Worm (Caenorhabditis elegans): ENCODE measurements around the gene C06E4.1.
"Not testable (repeated sequence)": the region's sequence is repeated elsewhere in the genome, so short reads cannot be mapped to it uniquely, and the experiment has no call there.

Gene C06E4.1

ce11 chrIV:7245592-7245991 is 37.5 kb upstream of the C06E4.1 start:
- peak; percentile 44; the same call in 1 of the 2 replicates for TF ChIP-seq egrh-3 (GFP tag; IDR thresholded peaks at IDR 0.05)
- TF ChIP-seq zfh-2 (GFP tag; conservative IDR thresholded peaks at IDR 0.05) = peak; percentile 76
- TF ChIP-seq ceh-40 (GFP tag; IDR thresholded peaks at IDR 0.05) = no peak

DNA sequence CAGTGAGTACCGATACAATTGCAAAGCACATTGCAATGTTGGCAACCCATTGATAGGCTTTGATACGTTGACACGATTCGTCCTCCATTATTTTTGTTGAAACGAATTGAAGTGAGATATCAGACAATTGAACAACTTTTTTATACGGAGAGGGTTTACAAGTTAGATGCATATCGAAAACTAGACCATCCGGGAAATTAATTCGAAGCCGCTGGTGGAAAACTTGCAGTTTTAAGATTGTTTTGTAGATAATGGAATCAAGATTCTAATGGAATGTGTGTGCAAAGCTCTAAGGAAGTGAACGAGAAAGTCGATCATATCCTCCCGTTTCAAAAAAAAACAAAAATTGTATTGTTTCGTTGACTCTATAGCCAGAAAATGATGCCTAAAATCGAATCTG is 36.5 kb upstream of the C06E4.1 start, which contains the start of gene col-114:
col-114 (minus strand) TSS at position 101 of the 400 bp plus-strand sequence.
- no peak for TF ChIP-seq mxl-1 (tag; optimal IDR thresholded peaks at IDR 0.05)
- TF ChIP-seq atf-7 (tag; optimal IDR thresholded peaks at IDR 0.05) = no peak
- no peak for TF ChIP-seq lsy-27 (tag; optimal IDR thresholded peaks at IDR 0.05; ENCODE audit: borderline replicate concordance, insufficient read depth)
- no peak for TF ChIP-seq F49E8.2 (tag; optimal IDR thresholded peaks at IDR 0.05; ENCODE audit: insufficient read depth)
- TF ChIP-seq B0035.1 (tag; optimal IDR thresholded peaks at IDR 0.05) = no peak
- no peak for TF ChIP-seq mes-4 (tag; optimal IDR thresholded peaks at IDR 0.05)
- TF ChIP-seq ekl-4 (GFP tag; IDR thresholded peaks at IDR 0.05) = no peak
- TF ChIP-seq repo-1 (tag; optimal IDR thresholded peaks at IDR 0.05) = no peak
- TF ChIP-seq rec-8 (tag; optimal IDR thresholded peaks at IDR 0.05) = no peak
- no peak for TF ChIP-seq nhr-80 (tag; optimal IDR thresholded peaks at IDR 0.05)
- TF ChIP-seq rpc-1 (optimal IDR thresholded peaks at IDR 0.05) = no peak
- no peak for TF ChIP-seq rpc-1 (tag; optimal IDR thresholded peaks at IDR 0.05)
- TF ChIP-seq B0336.3 (GFP tag; IDR thresholded peaks at IDR 0.05) = no peak
- TF ChIP-seq dpff-1 (tag; optimal IDR thresholded peaks at IDR 0.05) = no peak
- no peak for TF ChIP-seq F55B11.4 (tag; optimal IDR thresholded peaks at IDR 0.05; ENCODE audit: borderline replicate concordance, insufficient read depth)
- no peak for TF ChIP-seq hlh-26 (GFP tag; conservative IDR thresholded peaks at IDR 0.05)
- no peak for TF ChIP-seq ceh-100 (GFP tag; IDR thresholded peaks at IDR 0.05)
- TF ChIP-seq sptf-2 (GFP tag; optimal IDR thresholded peaks at IDR 0.05) = no peak
- no peak for TF ChIP-seq B0261.1 (tag; optimal IDR thresholded peaks at IDR 0.05)
- no peak for TF ChIP-seq nfyb-1 (GFP tag; IDR thresholded peaks at IDR 0.05)
- no peak for TF ChIP-seq aptf-2 (GFP tag; conservative IDR thresholded peaks at IDR 0.05)

DNA sequence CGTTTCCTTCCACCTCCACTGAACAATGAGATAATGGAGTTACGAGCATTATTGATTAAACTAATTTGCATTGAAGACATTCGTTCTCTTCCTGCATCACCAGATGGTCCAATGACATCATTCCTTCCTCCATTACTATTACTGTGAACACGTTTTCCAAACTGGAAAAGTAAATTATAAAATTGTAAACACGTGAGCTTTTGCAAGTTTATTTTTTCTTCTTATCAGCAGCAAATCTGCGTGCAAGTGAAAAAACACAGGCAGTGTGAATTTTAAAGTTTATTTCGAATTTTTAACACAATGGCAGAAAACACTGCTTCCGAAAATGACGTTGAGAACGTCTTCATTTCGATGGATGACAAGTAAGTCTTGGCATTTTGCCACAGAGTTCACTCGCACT is 35.8 kb upstream of the C06E4.1 start, which contains the start of gene D2024.1:
D2024.1 (plus strand) TSS at position 301 of the 400 bp plus-strand sequence.
- not testable (repeated sequence) for TF ChIP-seq lir-1 (GFP tag; conservative IDR thresholded peaks at IDR 0.05); ama-1 (optimal IDR thresholded peaks at IDR 0.05); ama-1 (GFP tag; optimal IDR thresholded peaks at IDR 0.05); nfya-1 (tag; optimal IDR thresholded peaks at IDR 0.05; ENCODE audit: borderline replicate concordance, insufficient read depth)

DNA sequence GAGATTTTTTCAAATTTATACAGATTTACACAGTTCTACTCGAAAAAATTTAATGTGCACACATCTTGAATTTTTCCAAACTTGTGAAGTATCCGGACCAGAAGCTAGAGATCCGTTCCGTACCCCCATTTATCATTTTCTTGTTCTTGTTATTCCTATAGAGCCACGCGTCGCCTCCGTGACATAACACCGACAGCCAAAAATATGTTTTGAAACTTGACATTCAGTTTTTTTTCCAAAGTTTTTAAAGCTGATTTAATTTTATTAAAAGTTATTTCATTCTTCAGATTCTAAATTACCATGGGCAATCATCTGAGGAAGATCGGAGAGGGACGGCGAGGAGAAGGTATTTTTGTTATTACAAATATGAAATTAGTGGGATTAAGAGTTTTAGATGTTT is 32.9 kb upstream of the C06E4.1 start, which contains the start of gene D2024.18:
D2024.18 (plus strand) TSS at position 301 of the 400 bp plus-strand sequence.
- no peak for TF ChIP-seq bed-1 (GFP tag; IDR thresholded peaks at IDR 0.05)
- TF ChIP-seq Y79H2A.3 (GFP tag; conservative IDR thresholded peaks at IDR 0.05) = no peak
- TF ChIP-seq mel-28 (tag; optimal IDR thresholded peaks at IDR 0.05; ENCODE audit: borderline replicate concordance) = no peak
- TF ChIP-seq nhr-179 (tag; optimal IDR thresholded peaks at IDR 0.05) = no peak
- TF ChIP-seq lin-26 (GFP tag; IDR thresholded peaks at IDR 0.05) = no peak
- TF ChIP-seq attf-3 (GFP tag; conservative IDR thresholded peaks at IDR 0.05) = no peak
- TF ChIP-seq B0261.1 (tag; optimal IDR thresholded peaks at IDR 0.05) = no peak
- TF ChIP-seq dpl-1 (GFP tag; optimal IDR thresholded peaks at IDR 0.05) = no peak
- no peak for TF ChIP-seq hsf-1 (GFP tag; IDR thresholded peaks at IDR 0.05)
